Worm (Caenorhabditis elegans): ENCODE measurements around the gene ZC196.2.

The ZC196.2 gene

DNA sequence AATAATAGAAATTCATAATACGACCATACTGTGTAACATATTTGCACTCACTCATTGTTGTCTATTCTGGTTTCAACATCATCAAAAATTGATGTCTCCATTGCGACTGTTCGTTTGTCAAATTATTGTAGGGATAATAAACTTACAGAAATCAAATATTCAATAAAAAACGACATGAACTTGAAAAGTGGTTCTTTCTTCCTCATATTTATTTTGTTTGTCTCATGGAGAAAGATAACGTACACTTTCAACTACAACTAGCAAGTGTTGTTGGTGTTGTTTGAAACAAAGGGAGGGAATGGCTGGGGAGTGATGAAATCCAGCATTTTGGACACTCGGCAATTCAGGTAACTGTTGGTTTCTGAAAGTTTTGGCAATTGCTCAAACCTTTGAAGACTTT is 26.7 kb downstream of the ZC196.2 start, which contains the start of gene B0507.9:
TSS of gene B0507.9 (minus strand) at position 101 of the 400 bp plus-strand sequence.
- TF ChIP-seq jun-1 (tag; optimal IDR thresholded peaks at IDR 0.05): no peak
- TF ChIP-seq fkh-10 (GFP tag; optimal IDR thresholded peaks at IDR 0.05): no peak
- no peak for TF ChIP-seq lir-3 (tag; optimal IDR thresholded peaks at IDR 0.05; ENCODE audit: poor library complexity)
- TF ChIP-seq sox-4 (tag; optimal IDR thresholded peaks at IDR 0.05): no peak
- no peak for TF ChIP-seq unc-86 (tag; optimal IDR thresholded peaks at IDR 0.05)

DNA sequence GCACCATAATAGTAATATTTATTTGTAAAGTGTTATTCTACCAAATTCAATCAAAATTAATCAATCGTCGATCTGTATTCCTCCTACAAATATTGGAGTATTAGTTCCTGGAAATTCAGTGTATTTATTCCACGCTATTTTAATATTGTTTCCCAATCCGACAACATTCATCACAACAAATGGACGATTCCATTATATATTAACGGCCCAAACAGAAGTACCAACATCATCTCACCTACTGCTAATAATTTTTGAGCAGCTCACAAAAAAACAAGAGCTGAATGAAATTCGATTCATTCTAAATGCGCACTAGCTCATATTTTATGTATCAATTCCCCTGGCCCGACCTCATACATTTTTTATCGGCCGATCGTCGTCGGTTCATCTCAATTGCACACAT is 27.8 kb downstream of the ZC196.2 start:
- TF ChIP-seq unc-86 (tag; optimal IDR thresholded peaks at IDR 0.05) (peak; percentile 49), unc-62 (GFP tag; optimal IDR thresholded peaks at IDR 0.05) (no peak), efl-1 (optimal IDR thresholded peaks at IDR 0.05) (no peak), efl-1 (GFP tag; optimal IDR thresholded peaks at IDR 0.05 in 1 of 2) (peak in 1 of 2 experiments; percentile 7)

DNA sequence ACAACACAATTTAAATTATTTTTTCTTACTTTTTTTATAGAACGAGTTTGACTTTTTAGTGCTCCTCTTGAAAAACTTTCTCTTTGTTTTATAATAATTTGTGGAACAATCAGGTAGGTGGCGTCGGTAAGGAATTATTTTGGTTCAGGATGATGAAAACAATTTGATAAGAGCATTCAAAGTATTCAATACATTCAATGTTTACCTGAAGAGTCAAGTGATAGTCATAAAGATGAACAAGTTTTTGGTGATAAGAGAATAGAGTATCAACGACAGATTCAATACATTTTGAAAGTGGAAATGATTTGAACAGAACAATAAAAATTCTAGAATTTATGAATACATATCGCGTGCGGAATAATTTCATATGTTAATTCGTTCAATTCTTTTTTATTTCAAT is 28.3 kb downstream of the ZC196.2 start:
- TF ChIP-seq fkh-4 (tag; optimal IDR thresholded peaks at IDR 0.05; ENCODE audit: borderline replicate concordance) (no peak), elt-2 (tag; optimal IDR thresholded peaks at IDR 0.05) (peak; percentile 91)

DNA sequence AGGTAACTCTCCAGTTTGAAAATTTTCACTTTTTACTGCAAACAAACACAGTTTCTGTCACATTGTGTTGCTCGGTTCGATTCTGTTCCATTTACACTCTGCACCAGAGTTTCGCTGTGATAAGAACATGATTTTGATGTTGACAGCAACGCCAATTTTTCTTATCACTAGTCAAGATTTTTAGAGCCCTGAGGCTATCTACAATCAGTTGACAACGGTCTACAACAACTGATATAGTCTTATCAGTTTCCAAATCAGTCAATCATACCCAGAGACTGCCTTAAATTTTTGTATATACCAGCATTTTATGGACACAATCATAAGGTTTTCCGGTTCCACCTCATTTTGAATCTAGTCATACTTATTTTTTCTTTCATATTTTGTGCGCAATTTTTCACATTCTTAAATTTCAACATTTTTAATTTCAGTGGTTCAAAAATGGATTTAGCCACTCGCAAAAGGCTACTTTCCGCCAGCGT is 29.3 kb downstream of the ZC196.2 start, which contains the start of gene B0507.3:
TSS of gene B0507.3 (plus strand) at position 429 of the 479 bp plus-strand sequence.
- TF ChIP-seq snu-23 (GFP tag; optimal IDR thresholded peaks at IDR 0.05) (no peak), nhr-71 (tag; optimal IDR thresholded peaks at IDR 0.05) (peak; percentile 29), jun-1 (tag; optimal IDR thresholded peaks at IDR 0.05) (peak; percentile 76), pqm-1 (tag; optimal IDR thresholded peaks at IDR 0.05) (peak; percentile 96), lin-35 (GFP tag; optimal IDR thresholded peaks at IDR 0.05) (peak in 1 of 2 experiments; percentile 68), C34B4.2 (tag; optimal IDR thresholded peaks at IDR 0.05) (no peak), vab-15 (tag; optimal IDR thresholded peaks at IDR 0.05) (no peak), ces-1 (GFP tag; optimal IDR thresholded peaks at IDR 0.05) (no peak), nhr-85 (tag) (no peak), lsy-2 (tag; optimal IDR thresholded peaks at IDR 0.05) (peak in 1 of 2 experiments; percentile 21), efl-1 (optimal IDR thresholded peaks at IDR 0.05) (no peak), efl-1 (GFP tag; optimal IDR thresholded peaks at IDR 0.05 in 1 of 2) (no peak), fkh-10 (GFP tag; optimal IDR thresholded peaks at IDR 0.05) (no peak), nhr-47 (tag; optimal IDR thresholded peaks at IDR 0.05) (no peak), unc-30 (tag; optimal IDR thresholded peaks at IDR 0.05) (no peak), ets-5 (GFP tag; IDR thresholded peaks at IDR 0.05) (no peak), elt-2 (tag; optimal IDR thresholded peaks at IDR 0.05) (peak; percentile 100), aha-1 (tag; optimal IDR thresholded peaks at IDR 0.05) (no peak), lin-14 (GFP tag; optimal IDR thresholded peaks at IDR 0.05) (peak; percentile 40), pax-3 (tag; optimal IDR thresholded peaks at IDR 0.05) (peak; percentile 13), nhr-20 (tag; optimal IDR thresholded peaks at IDR 0.05) (peak; percentile 15), egl-13 (tag; optimal IDR thresholded peaks at IDR 0.05) (no peak), isw-1 (GFP tag; IDR thresholded peaks at IDR 0.05) (no peak), egl-27 (tag; optimal IDR thresholded peaks at IDR 0.05) (no peak), mdl-1 (tag; optimal IDR thresholded peaks at IDR 0.05) (peak in 1 of 2 experiments; percentile 20), tlp-1 (tag; optimal IDR thresholded peaks at IDR 0.05) (peak; percentile 86), lin-15B (tag; optimal IDR thresholded peaks at IDR 0.05) (no peak), ztf-11 (tag; optimal IDR thresholded peaks at IDR 0.05) (no peak), unc-130 (tag; optimal IDR thresholded peaks at IDR 0.05) (no peak), unc-62 (GFP tag; optimal IDR thresholded peaks at IDR 0.05) (no peak), ceh-90 (tag; optimal IDR thresholded peaks at IDR 0.05) (no peak), nhr-19 (GFP tag; conservative IDR thresholded peaks at IDR 0.05) (no peak), pag-3 (tag; optimal IDR thresholded peaks at IDR 0.05; ENCODE audit: borderline replicate concordance, insufficient read depth) (no peak), nhr-90 (tag; optimal IDR thresholded peaks at IDR 0.05; ENCODE audit: poor library complexity) (peak; percentile 34)

Data from whole organism, L1 larva.